Worm (Caenorhabditis elegans) whole organism, L3 larva: ENCODE measurements around the gene F17A2.16.
"Not testable (repeated sequence)": the region's sequence is repeated elsewhere in the genome, so short reads cannot be mapped to it uniquely, and the experiment has no call there.

ENCODE experiments used
- ZK546.5 ChIP-seq: sonication (generic microtip); optimal IDR thresholded peaks from 2 replicates; lab custom pipeline; 2017; ENCODE audit warnings: missing biosample characterization, missing genetic modification characterization
- aly-2 ChIP-seq: fragments of 150-350 bp; optimal IDR thresholded peaks from 2 replicates; lab custom pipeline; 2014; ENCODE audit warnings: missing biosample characterization, missing genetic modification characterization
- ama-1 ChIP-seq: fragments of 150-350 bp; optimal IDR thresholded peaks from 2 replicates; lab custom pipeline; 2018
- ceh-28 ChIP-seq: fragments of 150-350 bp; optimal IDR thresholded peaks from 2 replicates; lab custom pipeline; 2014; ENCODE audit warnings: missing biosample characterization, missing genetic modification reagents, missing genetic modification characterization
- ceh-82 ChIP-seq: fragments of 150-350 bp; optimal IDR thresholded peaks from 2 replicates; lab custom pipeline; 2014; ENCODE audit warnings: missing biosample characterization, missing genetic modification characterization
- ceh-9 ChIP-seq: sonication (generic microtip); optimal IDR thresholded peaks from 2 replicates; lab custom pipeline; 2018; ENCODE audit warnings: missing biosample characterization, missing genetic modification characterization
- egl-27 ChIP-seq: sonication (generic microtip); optimal IDR thresholded peaks from 4 replicates; lab custom pipeline; 2017; ENCODE audit warnings: missing biosample characterization, missing genetic modification reagents, missing genetic modification characterization
- egl-5 ChIP-seq: fragments of 150-350 bp; optimal IDR thresholded peaks from 2 replicates; lab custom pipeline; 2017; ENCODE audit warnings: missing biosample characterization, missing genetic modification reagents, missing genetic modification characterization, inconsistent platforms
- elt-2 ChIP-seq: sonication (generic microtip); optimal IDR thresholded peaks from 2 replicates; lab custom pipeline; 2016; ENCODE audit warnings: missing genetic modification reagents, mild to moderate bottlenecking, missing genetic modification characterization, missing compliant biosample characterization
- elt-3 ChIP-seq, 3 experiments: fragments of 150-350 bp in 1 of 3; sonication (generic microtip) in 2 of 3; optimal IDR thresholded peaks; 2 replicates in 2 of 3; 4 replicates in 1 of 3; lab custom pipeline; 2014 to 2017; ENCODE audit warnings: missing biosample characterization in 3 of 3, missing genetic modification characterization in 3 of 3
- fkh-10 ChIP-seq: sonication (generic microtip); optimal IDR thresholded peaks from 2 replicates; lab custom pipeline; 2017; ENCODE audit warnings: missing biosample characterization, missing genetic modification reagents, missing genetic modification characterization
- fkh-2 ChIP-seq: fragments of 150-350 bp; optimal IDR thresholded peaks from 2 replicates; lab custom pipeline; 2014; ENCODE audit warnings: missing biosample characterization, missing genetic modification reagents, missing genetic modification characterization
- fos-1 ChIP-seq: fragments of 150-350 bp; optimal IDR thresholded peaks from 2 replicates; lab custom pipeline; 2014; ENCODE audit warnings: missing biosample characterization, missing genetic modification characterization
- jun-1 ChIP-seq: fragments of 150-350 bp; optimal IDR thresholded peaks from 2 replicates; lab custom pipeline; 2014; ENCODE audit warnings: missing biosample characterization, missing genetic modification reagents, missing genetic modification characterization
- lin-39 ChIP-seq: fragments of 150-350 bp; optimal IDR thresholded peaks from 2 replicates; lab custom pipeline; 2018; ENCODE audit warnings: missing biosample characterization, missing genetic modification reagents, missing genetic modification characterization
- lsy-12 ChIP-seq: sonication (generic microtip); optimal IDR thresholded peaks from 2 replicates; lab custom pipeline; 2016; ENCODE audit warnings: mild to moderate bottlenecking, missing genetic modification characterization, missing compliant biosample characterization
- mdl-1 ChIP-seq: fragments of 150-350 bp; optimal IDR thresholded peaks from 2 replicates; lab custom pipeline; 2014; ENCODE audit warnings: missing biosample characterization, missing genetic modification characterization
- mml-1 ChIP-seq: fragments of 150-350 bp; sonication (generic microtip); optimal IDR thresholded peaks from 3 replicates; lab custom pipeline; 2014; ENCODE audit warnings: missing biosample characterization, missing genetic modification characterization
- nfya-1 ChIP-seq: sonication (generic microtip); optimal IDR thresholded peaks from 2 replicates; lab custom pipeline; 2017; ENCODE audit warnings: missing genetic modification characterization, mild to moderate bottlenecking, missing compliant biosample characterization, antibody characterized with exemption, moderate library complexity; ENCODE audit not compliant: insufficient read depth
- nhr-11 ChIP-seq: fragments of 150-350 bp; optimal IDR thresholded peaks from 2 replicates; lab custom pipeline; 2014; ENCODE audit warnings: missing biosample characterization, missing genetic modification characterization
- nhr-12 ChIP-seq: fragments of 150-350 bp; optimal IDR thresholded peaks from 2 replicates; lab custom pipeline; 2014; ENCODE audit warnings: missing biosample characterization, missing genetic modification characterization
- nhr-23 ChIP-seq: fragments of 150-350 bp; optimal IDR thresholded peaks from 2 replicates; lab custom pipeline; 2014; ENCODE audit warnings: missing biosample characterization, missing genetic modification reagents, missing genetic modification characterization
- nhr-237 ChIP-seq: fragments of 150-350 bp; optimal IDR thresholded peaks from 2 replicates; lab custom pipeline; 2014; ENCODE audit warnings: missing biosample characterization, missing genetic modification characterization
- nhr-28 ChIP-seq: fragments of 150-350 bp; optimal IDR thresholded peaks from 2 replicates; lab custom pipeline; 2014; ENCODE audit warnings: missing biosample characterization, missing genetic modification characterization
- nhr-43 ChIP-seq: sonication (generic microtip); optimal IDR thresholded peaks from 2 replicates; lab custom pipeline; 2016; ENCODE audit warnings: mild to moderate bottlenecking, missing genetic modification characterization, missing compliant biosample characterization; ENCODE audit not compliant: poor library complexity, severe bottlenecking
- nhr-67 ChIP-seq: fragments of 150-350 bp; optimal IDR thresholded peaks from 2 replicates; lab custom pipeline; 2014; ENCODE audit warnings: missing biosample characterization, missing genetic modification characterization
- nhr-76 ChIP-seq: fragments of 150-350 bp; sonication (generic microtip); optimal IDR thresholded peaks from 5 replicates; lab custom pipeline; 2014; ENCODE audit warnings: missing biosample characterization, missing genetic modification characterization
- pha-4 ChIP-seq: fragments of 150-350 bp; optimal IDR thresholded peaks from 2 replicates; lab custom pipeline; 2014; ENCODE audit warnings: missing biosample characterization, missing genetic modification reagents, missing genetic modification characterization
- pqm-1 ChIP-seq: fragments of 150-350 bp; optimal IDR thresholded peaks from 2 replicates; lab custom pipeline; 2017; ENCODE audit warnings: missing biosample characterization, missing genetic modification characterization, inconsistent platforms
- sea-2 ChIP-seq: fragments of 150-350 bp; sonication (generic microtip); optimal IDR thresholded peaks from 4 replicates; lab custom pipeline; 2014; ENCODE audit warnings: missing biosample characterization, missing genetic modification reagents, missing genetic modification characterization
- snpc-4 ChIP-seq: fragments of 150-350 bp; optimal IDR thresholded peaks from 2 replicates; lab custom pipeline; 2014; ENCODE audit warnings: missing biosample characterization, missing genetic modification characterization
- tbx-2 ChIP-seq: sonication (generic microtip); optimal IDR thresholded peaks from 2 replicates; lab custom pipeline; 2016; ENCODE audit warnings: mild to moderate bottlenecking, missing genetic modification characterization, missing compliant biosample characterization
- unc-62 ChIP-seq: fragments of 150-350 bp; sonication (generic microtip); optimal IDR thresholded peaks from 4 replicates; lab custom pipeline; 2014; ENCODE audit warnings: missing biosample characterization, missing genetic modification reagents, missing genetic modification characterization
- zag-1 ChIP-seq: fragments of 150-350 bp; optimal IDR thresholded peaks from 2 replicates; lab custom pipeline; 2014; ENCODE audit warnings: missing biosample characterization, missing genetic modification characterization
- ztf-11 ChIP-seq: fragments of 150-350 bp; optimal IDR thresholded peaks from 2 replicates; lab custom pipeline; 2014; ENCODE audit warnings: missing biosample characterization, missing genetic modification characterization
- ztf-4 ChIP-seq: fragments of 150-350 bp; optimal IDR thresholded peaks from 2 replicates; lab custom pipeline; 2014; ENCODE audit warnings: missing biosample characterization, missing genetic modification characterization

Gene F17A2.16

DNA sequence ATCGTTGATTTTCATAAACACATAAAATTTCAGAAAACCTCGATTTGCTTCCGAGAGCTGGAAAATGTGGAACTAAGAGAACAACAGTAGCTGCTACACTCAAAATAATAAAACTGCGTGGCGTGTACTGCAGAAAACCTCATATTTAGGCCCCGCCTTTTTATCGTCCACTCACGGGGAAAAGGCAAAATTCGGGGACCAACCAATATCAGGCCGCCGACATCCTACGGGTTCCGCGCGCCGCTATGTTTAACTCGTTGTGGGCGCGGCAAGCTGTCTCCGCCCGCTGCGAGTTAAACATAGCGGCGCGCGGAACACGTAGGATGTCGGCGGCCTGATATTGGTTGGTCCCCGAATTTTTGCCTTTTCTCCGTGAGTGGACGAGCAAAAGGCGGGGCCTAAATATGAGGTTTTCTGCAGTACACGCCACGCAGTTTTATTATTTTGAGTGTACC lies at the start of gene F17A2.16:
TSS of gene F17A2.16 (plus strand) at position 405 of the 455 bp plus-strand sequence.
- TF ChIP-seq zag-1 (tag; lab: Kevin White, UChicago); fos-1; ztf-4 (tag; lab: Kevin White, UChicago): not testable (repeated sequence)

- no peak for TF ChIP-seq egl-5 (tag; lab: Kevin White, UChicago)
- no peak for TF ChIP-seq unc-62 (GFP tag; lab: Kevin White, UChicago)
- no peak for TF ChIP-seq mdl-1 (tag; lab: Kevin White, UChicago)
- no peak for TF ChIP-seq ceh-9 (tag; lab: Kevin White, UChicago)
- TF ChIP-seq sea-2 (GFP tag; lab: Kevin White, UChicago), result no peak
- no peak for TF ChIP-seq nhr-67 (tag; lab: Kevin White, UChicago)
- no peak for TF ChIP-seq ztf-4 (tag; lab: Kevin White, UChicago)
- TF ChIP-seq ZK546.5, result no peak
- TF ChIP-seq mml-1, result no peak
- no peak for TF ChIP-seq egl-27 (tag; lab: Kevin White, UChicago)
These were observed 47.8 kb upstream of the F17A2.16 start, which contains the start of gene E01G6.1 for ce11 chrX:12260381-12260931. TSS of gene E01G6.1 (plus strand) at chrX:12260881.

DNA sequence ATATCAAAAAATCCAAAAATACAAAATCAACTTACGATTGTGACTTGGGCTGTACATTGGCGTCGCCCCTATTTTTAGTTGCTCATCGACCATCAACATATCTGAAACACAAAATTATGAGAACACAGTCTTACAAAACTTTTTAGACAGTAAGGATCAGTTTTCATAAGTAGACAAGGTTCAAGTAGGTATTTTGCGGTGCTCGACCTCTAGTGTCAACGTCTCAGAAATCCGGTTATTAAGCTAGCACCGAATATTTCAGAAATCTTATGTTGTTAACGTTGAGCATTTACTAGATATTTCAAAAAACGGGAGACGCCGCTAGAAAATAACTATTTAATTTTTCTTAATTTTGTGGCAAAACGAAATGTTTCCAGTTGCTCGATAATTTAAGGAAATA lies 37.4 kb upstream of the F17A2.16 start, which contains the start of gene otpl-8:
TSS of gene otpl-8 (minus strand) at position 101 of the 400 bp plus-strand sequence.
- no peak for TF ChIP-seq egl-5 (tag; lab: Kevin White, UChicago)
- TF ChIP-seq ama-1 (lab: Kevin White, UChicago), result no peak
- TF ChIP-seq jun-1 (tag; lab: Kevin White, UChicago), result no peak
- TF ChIP-seq tbx-2 (tag; lab: Kevin White, UChicago), result no peak
- no peak for TF ChIP-seq ceh-28 (tag; lab: Kevin White, UChicago)
- no peak for TF ChIP-seq ceh-9 (tag; lab: Kevin White, UChicago)
- TF ChIP-seq lin-39 (tag; lab: Kevin White, UChicago), result no peak
- TF ChIP-seq pha-4 (tag; lab: Kevin White, UChicago), result no peak
- TF ChIP-seq ceh-82 (tag; lab: Kevin White, UChicago), result no peak
- no peak for TF ChIP-seq sea-2 (GFP tag; lab: Kevin White, UChicago)
- TF ChIP-seq egl-27 (tag; lab: Kevin White, UChicago), result no peak
- no peak for TF ChIP-seq ztf-11 (tag; lab: Kevin White, UChicago)
- TF ChIP-seq lsy-12, result no peak
- no peak for TF ChIP-seq nhr-12 (tag; lab: Kevin White, UChicago)
- TF ChIP-seq nhr-23 (tag; lab: Kevin White, UChicago), result no peak

- TF ChIP-seq nhr-28 (tag; lab: Kevin White, UChicago) (no peak), aly-2 (no peak), fkh-2 (tag; lab: Kevin White, UChicago) (no peak), nhr-76 (tag; lab: Kevin White, UChicago) (no peak), zag-1 (tag; lab: Kevin White, UChicago) (no peak), ztf-4 (tag; lab: Kevin White, UChicago) (no peak), unc-62 (GFP tag; lab: Kevin White, UChicago) (no peak), fkh-10 (GFP tag; lab: Kevin White, UChicago) (no peak), tbx-2 (tag; lab: Kevin White, UChicago) (no peak), nfya-1 (tag; lab: Kevin White, UChicago) (no peak), snpc-4 (tag; lab: Kevin White, UChicago) (no peak), ztf-11 (tag; lab: Kevin White, UChicago) (no peak)
These were observed 34.4 kb upstream of the F17A2.16 start, which contains the start of gene H19J13.2 for ce11 chrX:12273870-12274269. TSS of gene H19J13.2 (minus strand) at chrX:12273970.

ce11 chrX:12275577-12275976 lies 32.7 kb upstream of the F17A2.16 start, which contains the start of gene C04B4.6:
TSS of gene C04B4.6 (minus strand) at chrX:12275677.
- TF ChIP-seq ceh-9 (tag; lab: Kevin White, UChicago) (no peak), pqm-1 (tag; lab: Kevin White, UChicago) (no peak), nhr-76 (tag; lab: Kevin White, UChicago) (no peak), ceh-28 (tag; lab: Kevin White, UChicago) (no peak), nhr-67 (tag; lab: Kevin White, UChicago) (no peak), mml-1 (no peak), nhr-237 (no peak), nhr-43 (tag; lab: Kevin White, UChicago) (no peak), pha-4 (tag; lab: Kevin White, UChicago) (no peak), nhr-11 (tag; lab: Kevin White, UChicago) (no peak), elt-3 (tag; optimal IDR thresholded peaks at IDR 0.05; lab: Kevin White, UChicago) (no peak), elt-2 (tag; lab: Kevin White, UChicago) (no peak), egl-27 (tag; lab: Kevin White, UChicago) (no peak)
